Fruit fly (Drosophila melanogaster): ENCODE measurements around the gene CG13786.

CG13786 gene

DNA sequence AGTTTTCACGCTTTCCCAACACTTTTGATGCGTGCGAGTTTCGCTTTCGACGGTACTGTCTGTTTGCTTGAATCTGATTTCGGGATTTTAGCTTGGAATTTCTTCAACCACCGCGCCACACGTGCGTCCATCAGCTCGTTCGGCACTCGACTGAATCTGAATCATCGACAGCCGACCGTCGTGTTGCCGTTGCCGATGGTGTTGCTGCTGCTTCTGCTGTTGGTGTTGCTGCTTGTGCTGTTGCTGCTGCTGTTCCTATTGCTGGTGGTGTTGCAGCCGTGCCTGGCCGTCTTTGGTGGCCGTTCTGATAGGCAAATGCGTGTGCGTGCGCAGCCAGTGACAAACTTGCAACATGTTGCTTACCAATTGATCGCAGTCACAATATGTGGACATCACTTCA is 24.2 kb upstream of the CG13786 start, which contains the start of gene Wnt4 (continued):
- TF ChIP-seq CG10267 (tag; optimal IDR thresholded peaks at IDR 0.05) (peak; percentile 10), pzg (GFP tag; optimal IDR thresholded peaks at IDR 0.05) (no peak), danr (GFP tag; IDR thresholded peaks at IDR 0.05) (no peak), CG13894 (tag; optimal IDR thresholded peaks at IDR 0.05) (no peak), CG8281 (tag; optimal IDR thresholded peaks at IDR 0.05) (no peak), CG11247 (GFP tag; IDR thresholded peaks at IDR 0.05) (no peak), NC2α (GFP tag; optimal IDR thresholded peaks at IDR 0.05) (no peak), Vsx1 (GFP tag; optimal IDR thresholded peaks at IDR 0.05) (no peak), Myb (GFP tag; optimal IDR thresholded peaks at IDR 0.05) (no peak), otp (GFP tag; IDR thresholded peaks at IDR 0.05) (0 out of 3 replicates have a peak, but pooled peaks have one; percentile 29), Rx (GFP tag; IDR thresholded peaks at IDR 0.05) (no peak), CkIIα-i1 (GFP tag; IDR thresholded peaks at IDR 0.05) (no peak), abd-A (tag; optimal IDR thresholded peaks at IDR 0.05) (no peak), dmrt11E (tag; optimal IDR thresholded peaks at IDR 0.05) (no peak), CG34422 (GFP tag; IDR thresholded peaks at IDR 0.05) (no peak), CG30431 (GFP tag; optimal IDR thresholded peaks at IDR 0.05) (no peak), Asciz (GFP tag; optimal IDR thresholded peaks at IDR 0.05) (no peak), ash1 (GFP tag; optimal IDR thresholded peaks at IDR 0.05) (no peak), exex (tag; optimal IDR thresholded peaks at IDR 0.05) (no peak), tio (GFP tag; optimal IDR thresholded peaks at IDR 0.05) (no peak), CG12219 (GFP tag; optimal IDR thresholded peaks at IDR 0.05) (no peak), Sox100B (GFP tag; optimal IDR thresholded peaks at IDR 0.05) (no peak), bsh (GFP tag; optimal IDR thresholded peaks at IDR 0.05) (no peak), Gug (GFP tag; IDR thresholded peaks at IDR 0.05) (no peak), hth (optimal IDR thresholded peaks at IDR 0.05) (no peak), PHDP (tag; optimal IDR thresholded peaks at IDR 0.05) (no peak), CG15269 (tag; optimal IDR thresholded peaks at IDR 0.05) (no peak), BEAF-32 (GFP tag; optimal IDR thresholded peaks at IDR 0.05) (no peak), pan (optimal IDR thresholded peaks at IDR 0.05) (no peak), pan (GFP tag; optimal IDR thresholded peaks at IDR 0.05 in 1 of 2, IDR thresholded peaks at IDR 0.05 in 1 of 2) (peak in 1 of 2 experiments; percentile 15), CG9215 (GFP tag; IDR thresholded peaks at IDR 0.05) (no peak), Xrp1 (GFP tag; IDR thresholded peaks at IDR 0.05) (no peak), jumu (GFP tag; optimal IDR thresholded peaks at IDR 0.05) (no peak), br (optimal IDR thresholded peaks at IDR 0.05) (no peak), disco-r (GFP tag; optimal IDR thresholded peaks at IDR 0.05) (no peak), CG16813 (GFP tag; IDR thresholded peaks at IDR 0.05; ENCODE audit: partially characterized antibody) (no peak), salm (tag; optimal IDR thresholded peaks at IDR 0.05) (no peak), ham (GFP tag; IDR thresholded peaks at IDR 0.05) (no peak), Jarid2 (GFP tag; optimal IDR thresholded peaks at IDR 0.05) (peak; percentile 97), CG4282 (GFP tag; optimal IDR thresholded peaks at IDR 0.05) (no peak), crol (GFP tag; IDR thresholded peaks at IDR 0.05) (no peak), dpn (GFP tag; optimal IDR thresholded peaks at IDR 0.05) (no peak), Oli (tag; optimal IDR thresholded peaks at IDR 0.05) (no peak), Sry-β (GFP tag; optimal IDR thresholded peaks at IDR 0.05) (no peak), Xbp1 (GFP tag; optimal IDR thresholded peaks at IDR 0.05) (no peak), CG7745 (tag; optimal IDR thresholded peaks at IDR 0.05) (no peak), CG14050 (GFP tag; IDR thresholded peaks at IDR 0.05) (no peak), bcd (GFP tag; optimal IDR thresholded peaks at IDR 0.05) (no peak), CG18011 (GFP tag; optimal IDR thresholded peaks at IDR 0.05) (no peak), Dip2 (GFP tag; IDR thresholded peaks at IDR 0.05) (no peak), CG6765 (GFP tag; optimal IDR thresholded peaks at IDR 0.05) (no peak), Elba2 (GFP tag; optimal IDR thresholded peaks at IDR 0.05) (no peak)
